Fruit fly (Drosophila melanogaster) whole organism, embryonic: ENCODE measurements around the gene PMP34.

Experiments
- BEAF-32 ChIP-seq: fragments of 200-800 bp; sonication (Bioruptor generic); optimal IDR thresholded peaks from 3 replicates; lab custom pipeline; 2017; ENCODE audit warnings: missing biosample characterization, missing genetic modification characterization, mild to moderate bottlenecking, moderate library complexity, missing genetic modification reagents
- BtbVII ChIP-seq: fragments of 200-800 bp; sonication (Bioruptor generic); optimal IDR thresholded peaks from 3 replicates; lab custom pipeline; 2017; ENCODE audit warnings: missing biosample characterization, mild to moderate bottlenecking, missing genetic modification characterization
- CG10267 ChIP-seq: fragments of 200-800 bp; sonication (Bioruptor generic); optimal IDR thresholded peaks from 2 replicates; lab custom pipeline; 2018; ENCODE audit warnings: missing biosample characterization, mild to moderate bottlenecking, missing genetic modification characterization, moderate library complexity
- CG10543 ChIP-seq: fragments of 200-800 bp; sonication (Bioruptor generic); optimal IDR thresholded peaks from 3 replicates; lab custom pipeline; 2017; ENCODE audit warnings: missing biosample characterization, mild to moderate bottlenecking, missing genetic modification characterization, moderate library complexity
- CG12659 ChIP-seq: fragments of 200-800 bp; sonication (Bioruptor generic); optimal IDR thresholded peaks from 3 replicates; lab custom pipeline; 2017; ENCODE audit warnings: mild to moderate bottlenecking, missing biosample characterization, missing genetic modification reagents, missing genetic modification characterization
- CG14014 ChIP-seq: fragments of 200-800 bp; sonication (Bioruptor generic); IDR thresholded peaks from 2 replicates; pipeline ENCODE4 v1.3.6; 2022; ENCODE audit warnings: missing biosample characterization, missing genetic modification characterization
- CG14710 ChIP-seq: fragments of 200-800 bp; sonication (Bioruptor generic); optimal IDR thresholded peaks from 3 replicates; lab custom pipeline; 2019; ENCODE audit warnings: missing biosample characterization, mild to moderate bottlenecking, missing genetic modification characterization, moderate library complexity
- CG15479 ChIP-seq: fragments of 200-800 bp; sonication (Bioruptor generic); optimal IDR thresholded peaks from 3 replicates; lab custom pipeline; 2019; ENCODE audit warnings: missing biosample characterization, mild to moderate bottlenecking, missing genetic modification characterization, moderate library complexity
- CG15514 ChIP-seq: fragments of 200-800 bp; sonication (Bioruptor generic); optimal IDR thresholded peaks from 3 replicates; lab custom pipeline; 2017; ENCODE audit warnings: missing biosample characterization, missing genetic modification characterization, mild to moderate bottlenecking, moderate library complexity, missing genetic modification reagents
- CG15601 ChIP-seq: fragments of 200-800 bp; sonication (Bioruptor generic); optimal IDR thresholded peaks from 3 replicates; lab custom pipeline; 2019; ENCODE audit warnings: missing biosample characterization, mild to moderate bottlenecking, missing genetic modification characterization, moderate library complexity
- CG1603 ChIP-seq: fragments of 200-800 bp; sonication (Bioruptor generic); optimal IDR thresholded peaks from 2 replicates; lab custom pipeline; 2019; ENCODE audit warnings: missing biosample characterization, mild to moderate bottlenecking, missing genetic modification characterization, moderate library complexity
- CG17361 ChIP-seq: fragments of 200-800 bp; sonication (Bioruptor generic); IDR thresholded peaks from 3 replicates; pipeline ENCODE4 v1.3.6; 2022; ENCODE audit warnings: missing biosample characterization, missing genetic modification characterization
- CG2116 ChIP-seq: fragments of 200-800 bp; sonication (Bioruptor generic); optimal IDR thresholded peaks from 3 replicates; lab custom pipeline; 2018; ENCODE audit warnings: missing biosample characterization, mild to moderate bottlenecking, missing genetic modification characterization
- CG2712 ChIP-seq: fragments of 200-800 bp; optimal IDR thresholded peaks from 3 replicates; lab custom pipeline; 2019; ENCODE audit warnings: missing biosample characterization, mild to moderate bottlenecking, missing genetic modification characterization, moderate library complexity
- CG33213 ChIP-seq: fragments of 200-800 bp; sonication (Bioruptor generic); optimal IDR thresholded peaks from 3 replicates; lab custom pipeline; 2016; ENCODE audit warnings: missing biosample characterization, missing genetic modification characterization
- CG33557 ChIP-seq: fragments of 200-800 bp; sonication (Bioruptor generic); optimal IDR thresholded peaks from 2 replicates; lab custom pipeline; 2019; ENCODE audit warnings: missing biosample characterization, mild to moderate bottlenecking, missing genetic modification characterization, moderate library complexity
- CG34422 ChIP-seq: fragments of 200-800 bp; sonication (Bioruptor generic); IDR thresholded peaks from 3 replicates; pipeline ENCODE4 v1.3.6; 2022; ENCODE audit warnings: missing biosample characterization, missing genetic modification characterization
- CG3847 ChIP-seq: fragments of 200-800 bp; sonication (Bioruptor generic); IDR thresholded peaks from 2 replicates; pipeline ENCODE4 v1.3.6; 2022; ENCODE audit warnings: missing biosample characterization, missing genetic modification characterization
- CG4360 ChIP-seq: fragments of 200-800 bp; sonication (Bioruptor generic); IDR thresholded peaks from 2 replicates; pipeline ENCODE4 v1.3.6; 2022; ENCODE audit warnings: missing biosample characterization, missing genetic modification characterization
- CG4617 ChIP-seq: fragments of 200-800 bp; sonication (Bioruptor generic); optimal IDR thresholded peaks from 3 replicates; lab custom pipeline; 2016; ENCODE audit warnings: missing biosample characterization, missing genetic modification characterization, borderline replicate concordance
- CG8281 ChIP-seq: fragments of 200-800 bp; sonication (Bioruptor generic); optimal IDR thresholded peaks from 2 replicates; lab custom pipeline; 2018; ENCODE audit warnings: missing biosample characterization, mild to moderate bottlenecking, missing genetic modification characterization, moderate library complexity
- CG8290 ChIP-seq, 3 experiments: fragments of 200-800 bp; sonication (Bioruptor generic); optimal IDR thresholded peaks; 2 replicates each; lab custom pipeline; 2016 to 2019; ENCODE audit warnings: missing biosample characterization in 3 of 3, missing genetic modification characterization in 3 of 3, mild to moderate bottlenecking in 2 of 3, moderate library complexity in 1 of 3
- CG9797 ChIP-seq: fragments of 200-800 bp; sonication (Bioruptor generic); optimal IDR thresholded peaks from 3 replicates; lab custom pipeline; 2018; ENCODE audit warnings: missing biosample characterization, mild to moderate bottlenecking, missing genetic modification characterization
- D ChIP-seq, 2 experiments: fragments of 200-800 bp in 1 of 2; fragments of >200 bp in 1 of 2; sonication (Bioruptor generic) in 1 of 2; optimal IDR thresholded peaks; 2 replicates in 1 of 2; 3 replicates in 1 of 2; lab custom pipeline; 2017; ENCODE audit warnings: mild to moderate bottlenecking in 1 of 2, missing biosample characterization in 1 of 2, missing genetic modification characterization in 1 of 2, missing genetic modification reagents in 1 of 2
- Dip3 ChIP-seq: fragments of 200-800 bp; sonication (Bioruptor generic); optimal IDR thresholded peaks from 3 replicates; lab custom pipeline; 2016; ENCODE audit warnings: missing biosample characterization, missing genetic modification characterization
- Dp ChIP-seq: fragments of 200-800 bp; sonication (Bioruptor generic); optimal IDR thresholded peaks from 2 replicates; lab custom pipeline; 2018; ENCODE audit warnings: missing biosample characterization, mild to moderate bottlenecking, missing genetic modification characterization, moderate library complexity
- E2f2 ChIP-seq: fragments of 200-800 bp; sonication (Bioruptor generic); IDR thresholded peaks from 2 replicates; pipeline ENCODE4 v1.3.6; 2022; ENCODE audit warnings: missing biosample characterization, missing genetic modification characterization
- HmgZ ChIP-seq: fragments of 200-800 bp; sonication (Bioruptor generic); optimal IDR thresholded peaks from 2 replicates; lab custom pipeline; 2018; ENCODE audit warnings: missing biosample characterization, mild to moderate bottlenecking, missing genetic modification characterization
- Jarid2 ChIP-seq: fragments of 200-800 bp; sonication (Bioruptor generic); optimal IDR thresholded peaks from 3 replicates; lab custom pipeline; 2017; ENCODE audit warnings: mild to moderate bottlenecking, missing biosample characterization, missing genetic modification reagents, missing genetic modification characterization
- MBD-R2 ChIP-seq: fragments of 200-800 bp; sonication (Bioruptor generic); IDR thresholded peaks from 2 replicates; pipeline ENCODE4 v1.3.6; 2022; ENCODE audit warnings: missing biosample characterization, missing genetic modification characterization
- MESR4 ChIP-seq: fragments of 200-800 bp; sonication (Bioruptor generic); optimal IDR thresholded peaks from 2 replicates; lab custom pipeline; 2018; ENCODE audit warnings: missing biosample characterization, mild to moderate bottlenecking, missing genetic modification characterization, moderate library complexity
- Med ChIP-seq: fragments of 200-800 bp; sonication (Bioruptor generic); peaks from one replicate; lab custom pipeline; 2016; ENCODE audit warnings: missing biosample characterization, missing genetic modification characterization, mild to moderate bottlenecking, inconsistent platforms, moderate library complexity
- Myb ChIP-seq: fragments of 200-800 bp; sonication (Bioruptor generic); optimal IDR thresholded peaks from 2 replicates; lab custom pipeline; 2016; ENCODE audit warnings: missing biosample characterization, missing genetic modification characterization
- NC2β ChIP-seq: fragments of 200-800 bp; sonication (Bioruptor generic); optimal IDR thresholded peaks from 2 replicates; lab custom pipeline; 2016; ENCODE audit warnings: missing biosample characterization, missing genetic modification characterization
- Sin3A ChIP-seq: fragments of >200 bp; optimal IDR thresholded peaks from 2 replicates; lab custom pipeline; 2018
- crp ChIP-seq, 2 experiments: fragments of 200-800 bp; sonication (Bioruptor generic); optimal IDR thresholded peaks; 2 replicates in 1 of 2; 3 replicates in 1 of 2; lab custom pipeline; 2017; ENCODE audit warnings: missing biosample characterization in 2 of 2, missing genetic modification characterization in 2 of 2, mild to moderate bottlenecking in 1 of 2, moderate library complexity in 1 of 2
- gfzf ChIP-seq: fragments of 200-800 bp; sonication (Bioruptor generic); optimal IDR thresholded peaks from 2 replicates; lab custom pipeline; 2016; ENCODE audit warnings: missing biosample characterization, mild to moderate bottlenecking, missing genetic modification characterization, moderate library complexity
- kah ChIP-seq: fragments of 200-800 bp; sonication (Bioruptor generic); optimal IDR thresholded peaks from 2 replicates; lab custom pipeline; 2018; ENCODE audit warnings: missing biosample characterization, mild to moderate bottlenecking, missing genetic modification characterization
- ken ChIP-seq: fragments of 200-800 bp; sonication (Bioruptor generic); IDR thresholded peaks from 3 replicates; pipeline ENCODE4 v1.3.6; 2022; ENCODE audit warnings: missing biosample characterization, missing genetic modification characterization
- pho ChIP-seq: fragments of 200-800 bp; sonication (Bioruptor generic); optimal IDR thresholded peaks from 2 replicates; lab custom pipeline; 2016; ENCODE audit warnings: missing biosample characterization, missing genetic modification characterization
- pzg ChIP-seq: fragments of 200-800 bp; sonication (Bioruptor generic); optimal IDR thresholded peaks from 3 replicates; lab custom pipeline; 2018; ENCODE audit warnings: missing biosample characterization, mild to moderate bottlenecking, missing genetic modification characterization, moderate library complexity
- sens ChIP-seq: fragments of 200-800 bp; sonication (Bioruptor generic); peaks from one replicate; lab custom pipeline; 2016; ENCODE audit warnings: missing biosample characterization, missing genetic modification characterization
- stwl ChIP-seq: fragments of 200-800 bp; sonication (Bioruptor generic); optimal IDR thresholded peaks from 3 replicates; lab custom pipeline; 2018; ENCODE audit warnings: missing biosample characterization, mild to moderate bottlenecking, missing genetic modification characterization, moderate library complexity
- tap ChIP-seq: fragments of 200-800 bp; optimal IDR thresholded peaks from 3 replicates; lab custom pipeline; 2019; ENCODE audit warnings: missing biosample characterization, mild to moderate bottlenecking, missing genetic modification characterization, moderate library complexity
- trem ChIP-seq: fragments of 200-800 bp; optimal IDR thresholded peaks from 3 replicates; lab custom pipeline; 2019; ENCODE audit warnings: missing biosample characterization, mild to moderate bottlenecking, missing genetic modification characterization, moderate library complexity
- vvl ChIP-seq: fragments of 200-800 bp; sonication (Bioruptor generic); IDR thresholded peaks from 2 replicates; pipeline ENCODE4 v1.3.6; 2022; ENCODE audit warnings: missing biosample characterization, missing genetic modification characterization

PMP34 gene

DNA sequence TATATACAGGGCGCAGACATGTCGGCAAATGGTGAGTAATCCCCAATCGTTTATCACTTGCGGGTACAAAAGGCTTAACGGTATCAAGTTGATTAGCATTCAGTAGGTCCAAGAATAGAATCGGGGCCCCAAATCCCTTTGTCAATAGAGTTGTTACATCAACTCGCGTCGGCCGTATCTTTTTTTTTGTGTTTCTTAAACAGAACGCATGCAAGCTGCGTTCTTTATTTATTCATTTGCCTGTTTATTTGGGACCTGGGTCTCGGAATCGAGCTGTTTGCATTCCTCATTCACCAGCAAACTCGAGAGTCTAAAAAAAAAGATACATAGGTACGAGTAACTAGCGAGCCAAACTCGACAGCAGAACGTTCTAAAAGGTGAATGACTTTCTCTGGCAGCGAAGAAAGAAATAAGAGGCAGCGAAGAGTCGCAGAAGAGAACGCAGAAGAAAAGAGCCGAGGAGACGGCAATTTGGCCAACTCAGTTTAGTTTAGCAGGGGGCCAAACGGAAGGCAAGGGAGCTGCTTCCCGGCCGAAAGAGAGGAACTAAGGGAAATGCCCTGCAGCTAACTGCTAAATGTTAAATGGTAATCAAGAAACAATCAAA lies 46.3 kb upstream of the PMP34 start (continued):
- peak; percentile 59 for TF ChIP-seq CG33557 (GFP tag; lab: Kevin White, UChicago)
- TF ChIP-seq CG10267, result peak; percentile 20
- peak; percentile 50 for TF ChIP-seq CG14710
- TF ChIP-seq CG8290 (GFP tag; optimal IDR thresholded peaks at IDR 0.05; lab: Kevin White, UChicago), result peak; percentile 43
- peak in 1 of 2 experiments; percentile 16 for TF ChIP-seq CG8290 (tag; optimal IDR thresholded peaks at IDR 0.05; lab: Kevin White, UChicago)
- peak; percentile 23 for TF ChIP-seq CG2712
- no peak for TF ChIP-seq CG14014 (GFP tag; lab: Robert Waterston, UW)
- no peak for TF ChIP-seq CG17361 (GFP tag; lab: Robert Waterston, UW)
- no peak for TF ChIP-seq tap (tag; lab: Kevin White, UChicago)
- TF ChIP-seq vvl (GFP tag; lab: Robert Waterston, UW), result peak; percentile 49; the same call in 1 of the 2 replicates
- TF ChIP-seq, all 482 proteins: peak for 66

DNA sequence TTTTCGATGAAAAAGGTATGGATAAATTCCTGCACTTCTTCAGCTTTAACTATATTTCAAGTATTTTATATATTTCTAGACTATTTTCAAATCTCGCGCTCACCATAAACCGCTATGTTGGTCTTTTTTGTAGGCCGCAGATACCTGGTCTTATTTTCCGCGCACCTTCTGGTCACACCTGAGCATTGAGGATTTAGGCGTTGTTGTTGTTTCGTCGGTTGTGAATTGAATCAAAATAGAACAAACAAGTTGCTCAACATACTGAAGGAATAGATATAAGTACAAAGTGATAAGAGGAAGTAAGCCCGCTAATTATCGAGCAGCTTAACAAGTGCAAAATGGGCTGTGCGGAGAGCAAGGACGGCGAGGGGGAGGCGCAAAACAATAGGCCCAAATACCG lies 40.8 kb upstream of the PMP34 start, which contains the start of gene Ctl1:
Ctl1 (plus strand) TSS at position 167 of the 400 bp plus-strand sequence.
- peak; percentile 24 for TF ChIP-seq CG1603 (tag; lab: Kevin White, UChicago)
- TF ChIP-seq Sin3A (lab: Kevin White, UChicago), result peak; percentile 19
- peak; percentile 16 for TF ChIP-seq CG8281 (tag; lab: Kevin White, UChicago)
- peak; percentile 12 for TF ChIP-seq CG14710
- peak; percentile 42 for TF ChIP-seq trem (tag; lab: Kevin White, UChicago)
- peak; percentile 13 for TF ChIP-seq CG12659 (GFP tag; lab: Kevin White, UChicago)
- TF ChIP-seq Dp, result peak; percentile 91
- TF ChIP-seq CG10267, result peak; percentile 26
- peak; percentile 55 for TF ChIP-seq Med (GFP tag; lab: Kevin White, UChicago)
- TF ChIP-seq BtbVII (GFP tag; lab: Kevin White, UChicago), result no peak
- TF ChIP-seq D (optimal IDR thresholded peaks at IDR 0.05; lab: Kevin White, UChicago), result no peak
- TF ChIP-seq D (GFP tag; optimal IDR thresholded peaks at IDR 0.05; lab: Kevin White, UChicago), result no peak
- TF ChIP-seq Dip3 (GFP tag; lab: Kevin White, UChicago), result no peak
- TF ChIP-seq CG4617 (GFP tag; lab: Kevin White, UChicago), result peak; percentile 43
- TF ChIP-seq Myb, result peak; percentile 35
- peak; percentile 88 for TF ChIP-seq gfzf
- peak; percentile 84 for TF ChIP-seq CG9797 (GFP tag; lab: Kevin White, UChicago)
- TF ChIP-seq CG34422 (GFP tag; lab: Robert Waterston, UW), result peak; percentile 26; the same call in 1 of the 3 replicates
- TF ChIP-seq CG15514 (GFP tag; lab: Kevin White, UChicago), result peak; percentile 51
- peak; percentile 11 for TF ChIP-seq BEAF-32 (GFP tag; lab: Kevin White, UChicago)
- no peak for TF ChIP-seq NC2β (GFP tag; lab: Kevin White, UChicago)
- TF ChIP-seq HmgZ, result peak; percentile 31
- TF ChIP-seq Jarid2 (GFP tag; lab: Kevin White, UChicago), result no peak
- TF ChIP-seq CG33213 (GFP tag; lab: Kevin White, UChicago), result no peak
- TF ChIP-seq E2f2 (GFP tag; lab: Robert Waterston, UW), result peak; percentile 95
- TF ChIP-seq stwl (tag; lab: Kevin White, UChicago), result peak; percentile 43
- peak; percentile 20 for TF ChIP-seq CG15601 (tag; lab: Kevin White, UChicago)
- peak; percentile 11 for TF ChIP-seq CG2116 (GFP tag; lab: Kevin White, UChicago)
- TF ChIP-seq MBD-R2, result peak; percentile 43; the same call in 1 of the 2 replicates
- TF ChIP-seq ken (GFP tag; lab: Robert Waterston, UW), result no peak
- TF ChIP-seq pho (GFP tag; lab: Kevin White, UChicago), result no peak
- peak; percentile 84 for TF ChIP-seq sens (GFP tag; lab: Kevin White, UChicago)
- TF ChIP-seq CG4360 (GFP tag; lab: Robert Waterston, UW), result peak; percentile 90
- TF ChIP-seq pzg, result peak; percentile 62
- TF ChIP-seq CG3847 (GFP tag; lab: Robert Waterston, UW), result peak; percentile 26; the same call in 1 of the 2 replicates
- TF ChIP-seq CG15479 (GFP tag; lab: Kevin White, UChicago), result peak; percentile 5
- peak; percentile 88 for TF ChIP-seq kah (GFP tag; lab: Kevin White, UChicago)
- TF ChIP-seq crp (GFP tag; optimal IDR thresholded peaks at IDR 0.05; lab: Kevin White, UChicago), result no peak
- TF ChIP-seq MESR4 (GFP tag; lab: Kevin White, UChicago), result peak; percentile 34
- no peak for TF ChIP-seq CG10543 (GFP tag; lab: Kevin White, UChicago)
- TF ChIP-seq, all 482 proteins: peak for 29
